Worm (Caenorhabditis elegans) whole organism, L2 larva: Measurements from ENCODE around the gene C44C10.12.
A peak's percentile ranks its signal among the peaks of the same experiment; 100 is the strongest.

ENCODE experiments used
- ama-1 ChIP-seq: fragments of 150-350 bp; optimal IDR thresholded peaks from 2 replicates; lab custom pipeline; 2018; ENCODE audit warnings: inconsistent platforms
- blmp-1 ChIP-seq: sonication (generic microtip); optimal IDR thresholded peaks from 2 replicates; lab custom pipeline; 2017; ENCODE audit warnings: missing genetic modification characterization, mild to moderate bottlenecking, missing compliant biosample characterization, antibody characterized with exemption, moderate library complexity; ENCODE audit not compliant: insufficient read depth
- egl-27 ChIP-seq: sonication (generic microtip); optimal IDR thresholded peaks from 3 replicates; lab custom pipeline; 2017; ENCODE audit warnings: missing biosample characterization, missing genetic modification reagents, missing genetic modification characterization
- elt-3 ChIP-seq: sonication (generic microtip); optimal IDR thresholded peaks from 2 replicates; lab custom pipeline; 2017; ENCODE audit warnings: missing biosample characterization, missing genetic modification characterization
- fos-1 ChIP-seq: fragments of 150-350 bp; optimal IDR thresholded peaks from 2 replicates; lab custom pipeline; 2014; ENCODE audit warnings: missing biosample characterization, missing genetic modification characterization
- lin-11 ChIP-seq: fragments of 150-350 bp; sonication (generic microtip); optimal IDR thresholded peaks from 2 replicates; lab custom pipeline; 2014; ENCODE audit warnings: missing biosample characterization, missing genetic modification characterization, inconsistent platforms, mixed read lengths
- nhr-11 ChIP-seq: fragments of 150-350 bp; optimal IDR thresholded peaks from 2 replicates; lab custom pipeline; 2014; ENCODE audit warnings: missing biosample characterization, missing genetic modification characterization
- nhr-12 ChIP-seq: fragments of 150-350 bp; optimal IDR thresholded peaks from 2 replicates; lab custom pipeline; 2014; ENCODE audit warnings: missing biosample characterization, missing genetic modification characterization
- nhr-237 ChIP-seq: fragments of 150-350 bp; optimal IDR thresholded peaks from 2 replicates; lab custom pipeline; 2014; ENCODE audit warnings: missing biosample characterization, missing genetic modification characterization
- nhr-6 ChIP-seq: fragments of 150-350 bp; optimal IDR thresholded peaks from 2 replicates; lab custom pipeline; 2014; ENCODE audit warnings: missing biosample characterization, missing genetic modification characterization
- skn-1 ChIP-seq: sonication (generic microtip); optimal IDR thresholded peaks from 2 replicates; lab custom pipeline; 2017; ENCODE audit warnings: missing biosample characterization, missing genetic modification characterization
- unc-62 ChIP-seq: fragments of 150-350 bp; optimal IDR thresholded peaks from 2 replicates; lab custom pipeline; 2014; ENCODE audit warnings: missing biosample characterization, missing genetic modification reagents, missing genetic modification characterization

DNA sequence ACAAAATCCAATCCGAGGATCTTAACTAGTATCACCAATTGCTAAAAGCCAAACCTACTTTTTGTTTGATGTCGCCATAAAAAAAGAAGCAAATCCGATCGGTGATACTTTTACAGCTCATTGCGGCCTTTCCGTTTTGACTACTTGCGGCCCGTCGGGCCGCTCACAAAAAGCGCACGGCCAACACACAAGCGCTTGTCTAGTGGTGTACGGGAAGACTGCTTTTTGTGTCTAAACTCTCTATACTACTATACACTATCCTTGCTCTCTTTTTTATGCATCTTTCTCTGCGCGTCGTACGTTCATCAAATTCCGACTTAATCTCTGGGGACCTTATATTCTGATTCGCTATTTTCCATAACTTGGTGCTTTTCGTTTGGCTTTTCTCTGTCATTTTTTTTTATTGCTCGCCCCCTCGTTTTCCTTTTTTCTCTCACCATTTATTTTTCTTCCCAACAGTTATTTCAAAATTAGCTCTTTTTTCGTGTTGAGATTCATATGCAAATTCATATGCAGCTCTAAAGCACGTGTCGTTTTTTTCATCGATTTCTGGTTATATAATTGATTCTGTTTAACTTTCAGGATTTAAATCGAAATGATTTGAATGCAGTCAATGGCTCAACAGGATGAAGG, 30.1 kb upstream of the C44C10.12 start, which contains the start of gene noca-2:
- TF ChIP-seq fos-1 (peak; percentile 15), ama-1 (lab: Kevin White, UChicago) (no peak), unc-62 (GFP tag; lab: Kevin White, UChicago) (no peak), nhr-11 (tag; lab: Kevin White, UChicago) (no peak), nhr-6 (no peak), lin-11 (tag; lab: Kevin White, UChicago) (no peak), elt-3 (tag; lab: Kevin White, UChicago) (no peak), blmp-1 (tag; lab: Kevin White, UChicago) (no peak), skn-1 (tag; lab: Kevin White, UChicago) (no peak), nhr-12 (tag; lab: Kevin White, UChicago) (no peak), egl-27 (peak; percentile 36), nhr-237 (tag; lab: Kevin White, UChicago) (no peak)
